Worm (Caenorhabditis elegans) whole organism, young adult: Measurements from ENCODE around the gene F20B6.4.

ENCODE experiments used
- B0035.1 ChIP-seq: sonication (generic microtip); optimal IDR thresholded peaks from 2 replicates; lab custom pipeline; 2016; ENCODE audit warnings: missing genetic modification characterization, mild to moderate bottlenecking, missing compliant biosample characterization, missing genotype, missing genetic modification reagents
- B0336.3 ChIP-seq: fragments of 200-800 bp; sonication (Bioruptor generic); IDR thresholded peaks from 2 replicates; pipeline ENCODE4 v1.3.6; 2022; ENCODE audit warnings: missing genetic modification characterization, missing compliant biosample characterization
- D2030.7 ChIP-seq: fragments of 200-800 bp; sonication (Bioruptor generic); IDR thresholded peaks from 2 replicates; pipeline ENCODE4 v1.3.6; 2022; ENCODE audit warnings: missing genetic modification reagents, missing genetic modification characterization, missing compliant biosample characterization
- F22D6.2 ChIP-seq: sonication (generic microtip); optimal IDR thresholded peaks from 2 replicates; lab custom pipeline; 2016; ENCODE audit warnings: mild to moderate bottlenecking, missing genetic modification characterization, missing compliant biosample characterization
- F23B12.7 ChIP-seq: sonication (generic microtip); optimal IDR thresholded peaks from 2 replicates; lab custom pipeline; 2017; ENCODE audit warnings: missing genetic modification characterization, mild to moderate bottlenecking, missing compliant biosample characterization, antibody characterized with exemption, moderate library complexity; ENCODE audit not compliant: insufficient read depth
- F37B4.10 ChIP-seq: fragments of 200-800 bp; sonication (Bioruptor generic); IDR thresholded peaks from 2 replicates; pipeline ENCODE4 v1.3.6; 2022; ENCODE audit warnings: missing genetic modification characterization, missing compliant biosample characterization
- T07F8.4 ChIP-seq: sonication (generic microtip); optimal IDR thresholded peaks from 2 replicates; lab custom pipeline; 2016; ENCODE audit warnings: mild to moderate bottlenecking, missing genetic modification characterization, moderate library complexity, missing compliant biosample characterization
- Y53F4B.3 ChIP-seq: fragments of 200-800 bp; sonication (Bioruptor generic); IDR thresholded peaks from 2 replicates; pipeline ENCODE4 v1.3.6; 2022; ENCODE audit warnings: missing genetic modification reagents, missing genetic modification characterization, missing compliant biosample characterization
- Y56A3A.18 ChIP-seq: fragments of 200-800 bp; sonication (Bioruptor generic); IDR thresholded peaks from 2 replicates; pipeline ENCODE4 v1.3.6; 2022; ENCODE audit warnings: missing genetic modification reagents, missing genetic modification characterization, missing compliant biosample characterization
- Y67H2A.10 ChIP-seq: fragments of 200-800 bp; sonication (Bioruptor generic); conservative IDR thresholded peaks from 2 replicates; pipeline ENCODE4 v1.3.6; 2022; ENCODE audit warnings: missing genetic modification reagents, missing genetic modification characterization, missing compliant biosample characterization
- Y79H2A.3 ChIP-seq: fragments of 200-800 bp; sonication (Bioruptor generic); conservative IDR thresholded peaks from 2 replicates; pipeline ENCODE4 v1.3.6; 2022; ENCODE audit warnings: missing genetic modification reagents, missing genetic modification characterization, missing compliant biosample characterization
- akir-1 ChIP-seq: fragments of 200-800 bp; sonication (Bioruptor generic); optimal IDR thresholded peaks from 2 replicates; lab custom pipeline; 2018; ENCODE audit warnings: mild to moderate bottlenecking, missing genetic modification characterization, moderate library complexity, missing compliant biosample characterization
- ama-1 ChIP-seq, 3 experiments: fragments of 150-350 bp in 1 of 3; sonication (generic microtip) in 2 of 3; optimal IDR thresholded peaks; 2 replicates each; lab custom pipeline; 2014 to 2018; ENCODE audit warnings: missing biosample characterization in 2 of 3, missing genetic modification characterization in 2 of 3, missing genetic modification reagents in 2 of 3
- bed-1 ChIP-seq: fragments of 200-800 bp; sonication (Bioruptor generic); IDR thresholded peaks from 2 replicates; pipeline ENCODE4 v1.3.6; 2022; ENCODE audit warnings: missing genetic modification reagents, missing genetic modification characterization, missing compliant biosample characterization
- ccch-3 ChIP-seq: fragments of 200-800 bp; sonication (Bioruptor generic); optimal IDR thresholded peaks from 2 replicates; lab custom pipeline; 2018; ENCODE audit warnings: mild to moderate bottlenecking, missing genetic modification characterization, missing compliant biosample characterization
- cebp-1 ChIP-seq, 2 experiments: fragments of 200-800 bp in 1 of 2; sonication (Bioruptor generic) in 1 of 2; sonication (generic microtip) in 1 of 2; IDR thresholded peaks in 1 of 2; optimal IDR thresholded peaks in 1 of 2; 2 replicates each; pipeline versions ENCODE4 v1.3.6 to Lab custom; 2017 to 2022; ENCODE audit warnings: missing compliant biosample characterization in 2 of 2, missing genetic modification characterization in 2 of 2, mild to moderate bottlenecking in 1 of 2, missing genetic modification reagents in 1 of 2, moderate library complexity in 1 of 2
- cebp-2 ChIP-seq: fragments of 200-800 bp; sonication (Bioruptor generic); IDR thresholded peaks from 2 replicates; pipeline ENCODE4 v1.3.6; 2022; ENCODE audit warnings: missing genetic modification characterization, missing compliant biosample characterization
- ceh-27 ChIP-seq: fragments of 200-800 bp; sonication (Bioruptor generic); optimal IDR thresholded peaks from 2 replicates; lab custom pipeline; 2018; ENCODE audit warnings: mild to moderate bottlenecking, missing genetic modification characterization, moderate library complexity, missing compliant biosample characterization
- ceh-79 ChIP-seq: sonication (generic microtip); optimal IDR thresholded peaks from 2 replicates; lab custom pipeline; 2017; ENCODE audit warnings: mild to moderate bottlenecking, missing genetic modification characterization, missing compliant biosample characterization
- chd-7 ChIP-seq: sonication (generic microtip); optimal IDR thresholded peaks from 2 replicates; lab custom pipeline; 2016; ENCODE audit warnings: mild to moderate bottlenecking, missing genetic modification characterization, moderate library complexity, missing compliant biosample characterization
- dpl-1 ChIP-seq: fragments of 150-350 bp; optimal IDR thresholded peaks from 2 replicates; lab custom pipeline; 2014; ENCODE audit warnings: missing biosample characterization, missing genetic modification reagents, missing genetic modification characterization
- egl-44 ChIP-seq: fragments of 200-800 bp; sonication (Bioruptor generic); IDR thresholded peaks from 2 replicates; pipeline ENCODE4 v1.3.6; 2022; ENCODE audit warnings: missing genetic modification reagents, missing genetic modification characterization, missing compliant biosample characterization
- egrh-3 ChIP-seq: fragments of 200-800 bp; sonication (Bioruptor generic); IDR thresholded peaks from 2 replicates; pipeline ENCODE4 v1.3.6; 2022; ENCODE audit warnings: missing genetic modification reagents, missing genetic modification characterization, missing compliant biosample characterization
- gei-17 ChIP-seq: fragments of 200-800 bp; sonication (Bioruptor generic); optimal IDR thresholded peaks from 2 replicates; lab custom pipeline; 2018; ENCODE audit warnings: mild to moderate bottlenecking, missing genetic modification characterization, missing compliant biosample characterization
- him-1 ChIP-seq: sonication (generic microtip); optimal IDR thresholded peaks from 2 replicates; lab custom pipeline; 2016; ENCODE audit warnings: missing genotype, missing genetic modification reagents, missing genetic modification characterization, missing compliant biosample characterization
- hmg-1.2 ChIP-seq: fragments of 200-800 bp; sonication (Bioruptor generic); IDR thresholded peaks from 2 replicates; pipeline ENCODE4 v1.3.6; 2022; ENCODE audit warnings: missing genetic modification reagents, missing genetic modification characterization, missing compliant biosample characterization
- hmg-20 ChIP-seq: fragments of 200-800 bp; sonication (Bioruptor generic); IDR thresholded peaks from 2 replicates; pipeline ENCODE4 v1.3.6; 2022; ENCODE audit warnings: missing genetic modification reagents, missing genetic modification characterization, missing compliant biosample characterization
- hsf-1 ChIP-seq: fragments of 200-800 bp; sonication (Bioruptor generic); IDR thresholded peaks from 2 replicates; pipeline ENCODE4 v1.3.6; 2022; ENCODE audit warnings: missing genetic modification reagents, missing genetic modification characterization, missing compliant biosample characterization
- lag-1 ChIP-seq: fragments of 200-800 bp; sonication (Bioruptor generic); IDR thresholded peaks from 2 replicates; pipeline ENCODE4 v1.3.6; 2022; ENCODE audit warnings: missing genetic modification reagents, missing genetic modification characterization, missing compliant biosample characterization
- let-607 ChIP-seq, 2 experiments: fragments of 200-800 bp in 1 of 2; sonication (Bioruptor generic) in 1 of 2; sonication (generic microtip) in 1 of 2; optimal IDR thresholded peaks; 2 replicates each; lab custom pipeline; 2016 to 2018; ENCODE audit warnings: mild to moderate bottlenecking in 2 of 2, missing compliant biosample characterization in 2 of 2, missing genetic modification characterization in 2 of 2, moderate library complexity in 2 of 2, missing genotype in 1 of 2
- lin-26 ChIP-seq: fragments of 200-800 bp; sonication (Bioruptor generic); IDR thresholded peaks from 2 replicates; pipeline ENCODE4 v1.3.6; 2022; ENCODE audit warnings: missing genetic modification reagents, missing genetic modification characterization, missing compliant biosample characterization
- lsy-27 ChIP-seq: sonication (generic microtip); optimal IDR thresholded peaks from 2 replicates; lab custom pipeline; 2017; ENCODE audit warnings: missing genetic modification characterization, mild to moderate bottlenecking, missing compliant biosample characterization, antibody characterized with exemption, missing genotype, borderline replicate concordance; ENCODE audit not compliant: insufficient read depth
- madf-6 ChIP-seq: fragments of 200-800 bp; sonication (Bioruptor generic); IDR thresholded peaks from 2 replicates; pipeline ENCODE4 v1.3.6; 2022; ENCODE audit warnings: missing genetic modification reagents, missing genetic modification characterization, missing compliant biosample characterization
- madf-8 ChIP-seq: fragments of 200-800 bp; sonication (Bioruptor generic); conservative IDR thresholded peaks from 2 replicates; pipeline ENCODE4 v1.3.6; 2022; ENCODE audit warnings: missing genetic modification reagents, missing genetic modification characterization, missing compliant biosample characterization
- mes-4 ChIP-seq: sonication (generic microtip); optimal IDR thresholded peaks from 2 replicates; lab custom pipeline; 2016; ENCODE audit warnings: missing genotype, missing genetic modification characterization, missing compliant biosample characterization
- nhr-120 ChIP-seq: fragments of 200-800 bp; sonication (Bioruptor generic); IDR thresholded peaks from 2 replicates; pipeline ENCODE4 v1.3.6; 2022; ENCODE audit warnings: missing genetic modification characterization, missing compliant biosample characterization
- nhr-179 ChIP-seq: sonication (generic microtip); optimal IDR thresholded peaks from 2 replicates; lab custom pipeline; 2016; ENCODE audit warnings: mild to moderate bottlenecking, missing genetic modification characterization, missing compliant biosample characterization
- repo-1 ChIP-seq: sonication (generic microtip); optimal IDR thresholded peaks from 2 replicates; lab custom pipeline; 2017; ENCODE audit warnings: mild to moderate bottlenecking, missing genetic modification characterization, missing compliant biosample characterization
- sdz-38 ChIP-seq: sonication (generic microtip); optimal IDR thresholded peaks from 2 replicates; lab custom pipeline; 2016; ENCODE audit warnings: missing genotype, missing genetic modification characterization, missing compliant biosample characterization
- snpc-4 ChIP-seq, 5 experiments: fragments of 150-350 bp in 1 of 5; sonication (generic microtip) in 4 of 5; optimal IDR thresholded peaks; 2 replicates each; lab custom pipeline; 2014 to 2018; ENCODE audit warnings: missing genetic modification characterization in 5 of 5, missing biosample characterization in 3 of 5, antibody characterized with exemption in 2 of 5, mild to moderate bottlenecking in 2 of 5, missing compliant biosample characterization in 2 of 5, missing genotype in 2 of 5, moderate library complexity in 2 of 5, missing genetic modification reagents in 1 of 5
- tlf-1 ChIP-seq: fragments of 200-800 bp; sonication (Bioruptor generic); optimal IDR thresholded peaks from 2 replicates; lab custom pipeline; 2018; ENCODE audit warnings: mild to moderate bottlenecking, missing genetic modification characterization, missing compliant biosample characterization
- xnd-1 ChIP-seq: sonication (generic microtip); optimal IDR thresholded peaks from 2 replicates; lab custom pipeline; 2016; ENCODE audit warnings: missing genotype, missing genetic modification reagents, missing genetic modification characterization, missing compliant biosample characterization
- zfh-2 ChIP-seq: fragments of 200-800 bp; sonication (Bioruptor generic); conservative IDR thresholded peaks from 2 replicates; pipeline ENCODE4 v1.3.6; 2022; ENCODE audit warnings: missing genetic modification reagents, missing genetic modification characterization, missing compliant biosample characterization
- zim-3 ChIP-seq: sonication (generic microtip); optimal IDR thresholded peaks from 2 replicates; lab custom pipeline; 2017; ENCODE audit warnings: mild to moderate bottlenecking, missing genetic modification characterization, moderate library complexity, missing compliant biosample characterization
- ztf-22 ChIP-seq: fragments of 200-800 bp; sonication (Bioruptor generic); optimal IDR thresholded peaks from 2 replicates; lab custom pipeline; 2018; ENCODE audit warnings: mild to moderate bottlenecking, missing genetic modification characterization, moderate library complexity, missing compliant biosample characterization

Gene F20B6.4

DNA sequence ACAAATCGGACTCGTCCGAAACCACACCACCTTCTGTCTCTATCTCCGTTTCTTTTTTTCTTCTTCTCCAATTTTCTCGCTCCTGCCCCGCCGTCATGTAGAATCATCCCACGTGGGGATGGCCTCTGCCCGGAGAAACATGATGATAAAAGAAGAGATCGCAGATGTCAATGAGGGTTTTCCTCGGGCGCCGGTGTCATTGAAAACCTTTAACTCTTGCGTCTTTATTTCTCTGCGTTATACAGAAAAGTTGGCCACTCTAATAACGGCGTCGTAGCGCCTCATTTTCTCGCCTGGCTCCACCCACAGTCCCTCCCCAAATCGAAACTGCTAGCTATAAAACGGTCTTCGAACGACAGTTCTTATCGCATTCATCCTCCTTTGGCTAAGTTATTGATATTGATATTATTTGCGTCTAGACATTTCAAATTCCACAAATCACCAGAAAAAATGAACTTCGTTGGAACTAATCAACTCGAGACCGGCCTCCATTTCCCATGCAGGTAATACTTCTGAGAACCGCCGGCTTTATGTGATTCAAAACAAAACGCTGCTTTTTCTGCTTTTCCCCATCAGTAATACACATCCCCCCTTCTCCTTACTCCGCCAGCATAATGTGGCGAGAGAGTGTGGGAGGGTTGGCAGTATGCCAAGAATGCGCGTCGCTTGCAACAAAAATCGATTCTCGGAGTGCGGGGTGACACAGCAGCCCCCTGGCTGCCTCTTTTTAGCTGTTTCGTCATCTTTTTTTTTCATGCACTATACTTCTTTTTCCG, 51.1 kb downstream of the F20B6.4 start (continued):
- TF ChIP-seq ztf-22 (GFP tag; lab: Kevin White, UChicago): no peak
- no peak for TF ChIP-seq zim-3 (tag; lab: Kevin White, UChicago)
- no peak for TF ChIP-seq Y56A3A.18 (GFP tag; lab: Robert Waterston, UW)
- no peak for TF ChIP-seq him-1
- no peak for TF ChIP-seq cebp-1 (GFP tag; IDR thresholded peaks at IDR 0.05; lab: Robert Waterston, UW)
- peak; percentile 76 for TF ChIP-seq cebp-1 (tag; optimal IDR thresholded peaks at IDR 0.05; lab: Kevin White, UChicago)
- no peak for TF ChIP-seq mes-4 (tag; lab: Kevin White, UChicago)
- TF ChIP-seq D2030.7 (GFP tag; lab: Robert Waterston, UW): no peak
- TF ChIP-seq chd-7 (tag; lab: Kevin White, UChicago): peak; percentile 68
- no peak for TF ChIP-seq ccch-3 (GFP tag; lab: Kevin White, UChicago)
- no peak for TF ChIP-seq xnd-1
- TF ChIP-seq nhr-120 (GFP tag; lab: Robert Waterston, UW): 0 out of 2 replicates have a peak, but pooled peaks have one; percentile 45
- TF ChIP-seq F37B4.10: peak; percentile 74; the same call in 1 of the 2 replicates
- TF ChIP-seq Y79H2A.3: no peak
- peak; percentile 74 for TF ChIP-seq zfh-2
- TF ChIP-seq lin-26: peak; percentile 48
- TF ChIP-seq cebp-2 (GFP tag; lab: Robert Waterston, UW): no peak
- TF ChIP-seq hmg-20 (GFP tag; lab: Robert Waterston, UW): no peak
- no peak for TF ChIP-seq akir-1
- no peak for TF ChIP-seq Y67H2A.10
- TF ChIP-seq lsy-27 (tag; lab: Kevin White, UChicago): no peak
- no peak for TF ChIP-seq egrh-3
- TF ChIP-seq ceh-27: no peak
- peak; percentile 21; the same call in 1 of the 2 replicates for TF ChIP-seq madf-6 (GFP tag; lab: Robert Waterston, UW)
- TF ChIP-seq bed-1 (GFP tag; lab: Robert Waterston, UW): no peak
- no peak for TF ChIP-seq B0035.1 (tag; lab: Kevin White, UChicago)
- no peak for TF ChIP-seq gei-17 (GFP tag; lab: Kevin White, UChicago)
- peak; percentile 26; the same call in 1 of the 2 replicates for TF ChIP-seq hmg-1.2 (GFP tag; lab: Robert Waterston, UW)
- TF ChIP-seq ceh-79 (tag; lab: Kevin White, UChicago): no peak
- no peak for TF ChIP-seq repo-1 (tag; lab: Kevin White, UChicago)
- no peak for TF ChIP-seq T07F8.4 (tag; lab: Kevin White, UChicago)
- no peak for TF ChIP-seq lag-1
- TF ChIP-seq snpc-4 (GFP tag; optimal IDR thresholded peaks at IDR 0.05; lab: Kevin White, UChicago): no peak
- no peak for TF ChIP-seq snpc-4 (tag; optimal IDR thresholded peaks at IDR 0.05; lab: Kevin White, UChicago)
- peak; percentile 54 for TF ChIP-seq F22D6.2
- no peak for TF ChIP-seq hsf-1 (GFP tag; lab: Robert Waterston, UW)
- TF ChIP-seq madf-8 (GFP tag; lab: Robert Waterston, UW): 0 out of 2 replicates have a peak, but pooled peaks have one; percentile 3
- TF ChIP-seq sdz-38 (tag; lab: Kevin White, UChicago): no peak
- TF ChIP-seq let-607 (tag; optimal IDR thresholded peaks at IDR 0.05; lab: Kevin White, UChicago): no peak
- TF ChIP-seq tlf-1: no peak
- TF ChIP-seq B0336.3: no peak
- no peak for TF ChIP-seq Y53F4B.3 (GFP tag; lab: Robert Waterston, UW)
- no peak for TF ChIP-seq dpl-1 (GFP tag; lab: Kevin White, UChicago)
- no peak for TF ChIP-seq ama-1 (optimal IDR thresholded peaks at IDR 0.05; lab: Kevin White, UChicago)
- TF ChIP-seq ama-1 (GFP tag; optimal IDR thresholded peaks at IDR 0.05; lab: Kevin White, UChicago): no peak
- 0 out of 2 replicates have a peak, but pooled peaks have one; percentile 53 for TF ChIP-seq egl-44
- no peak for TF ChIP-seq nhr-179 (tag; lab: Kevin White, UChicago)
- TF ChIP-seq F23B12.7 (tag; lab: Kevin White, UChicago): peak; percentile 38
